Worm (Caenorhabditis elegans) whole organism, mixed stage, embryonic: ENCODE data around the gene K08F9.4.

Source experiments
- M03D4.4 ChIP-seq: sonication (generic microtip); optimal IDR thresholded peaks from 2 replicates; lab custom pipeline; 2017; ENCODE audit warnings: mild to moderate bottlenecking, missing genetic modification characterization, missing compliant biosample characterization
- cnd-1 ChIP-seq: fragments of 200-800 bp; sonication (Bioruptor generic); optimal IDR thresholded peaks from 2 replicates; lab custom pipeline; 2018; ENCODE audit warnings: mild to moderate bottlenecking, missing genetic modification characterization, missing compliant biosample characterization
- elt-3 ChIP-seq: fragments of 150-350 bp; optimal IDR thresholded peaks from 2 replicates; lab custom pipeline; 2014; ENCODE audit warnings: missing biosample characterization, missing genetic modification characterization
- lin-13 ChIP-seq: fragments of 150-350 bp; optimal IDR thresholded peaks from 2 replicates; lab custom pipeline; 2014; ENCODE audit warnings: missing biosample characterization, missing genetic modification characterization
- lsy-2 ChIP-seq: fragments of 150-350 bp; optimal IDR thresholded peaks from 2 replicates; lab custom pipeline; 2014; ENCODE audit warnings: missing biosample characterization, missing genetic modification characterization
- mab-5 ChIP-seq: fragments of 150-350 bp; optimal IDR thresholded peaks from 2 replicates; lab custom pipeline; 2014; ENCODE audit warnings: missing biosample characterization, missing genetic modification characterization
- nhr-28 ChIP-seq: fragments of 150-350 bp; optimal IDR thresholded peaks from 2 replicates; lab custom pipeline; 2014; ENCODE audit warnings: missing biosample characterization, missing genetic modification characterization
- pha-4 ChIP-seq: fragments of 150-350 bp; optimal IDR thresholded peaks from 2 replicates; lab custom pipeline; 2018; ENCODE audit warnings: missing biosample characterization, missing genetic modification reagents, missing genetic modification characterization
- snpc-4 ChIP-seq: fragments of 150-350 bp; optimal IDR thresholded peaks from 2 replicates; lab custom pipeline; 2014; ENCODE audit warnings: missing biosample characterization, missing genetic modification characterization
- sptf-1 ChIP-seq: sonication (generic microtip); optimal IDR thresholded peaks from 2 replicates; lab custom pipeline; 2017; ENCODE audit warnings: mild to moderate bottlenecking, missing genetic modification characterization, moderate library complexity, missing compliant biosample characterization
- tbx-8 ChIP-seq: fragments of 200-800 bp; sonication (Bioruptor generic); optimal IDR thresholded peaks from 2 replicates; lab custom pipeline; 2018; ENCODE audit warnings: mild to moderate bottlenecking, missing genetic modification characterization, moderate library complexity, missing compliant biosample characterization
- unc-39 ChIP-seq: fragments of 150-350 bp; optimal IDR thresholded peaks from 2 replicates; lab custom pipeline; 2014; ENCODE audit warnings: missing biosample characterization, missing genetic modification characterization
- unc-62 ChIP-seq: fragments of 150-350 bp; optimal IDR thresholded peaks from 2 replicates; lab custom pipeline; 2014; ENCODE audit warnings: missing biosample characterization, missing genetic modification reagents, missing genetic modification characterization

DNA sequence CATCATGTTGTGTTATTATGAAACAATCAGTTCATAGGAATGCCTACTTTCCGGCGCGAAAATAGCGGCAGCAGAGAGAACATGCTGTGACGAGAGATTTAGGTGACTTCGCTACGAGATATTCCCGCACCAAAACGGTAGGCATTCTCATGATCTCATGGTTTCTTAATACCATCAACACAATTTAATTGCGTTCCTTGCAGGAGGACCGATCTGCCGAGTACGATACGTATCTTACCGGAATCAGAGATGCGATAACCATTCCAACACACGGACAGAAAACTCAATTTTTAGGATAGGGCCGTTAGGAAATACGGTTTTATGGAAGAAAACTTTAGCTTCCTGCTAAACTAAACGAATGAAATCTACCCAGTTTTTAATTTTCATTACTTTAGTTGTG, 5.0 kb downstream of the K08F9.4 start, which contains the start of gene T09F5.1:
- TF ChIP-seq cnd-1 (tag; lab: Kevin White, UChicago) (no peak), mab-5 (tag; lab: Kevin White, UChicago) (no peak), lsy-2 (tag; lab: Kevin White, UChicago) (no peak), pha-4 (no peak), nhr-28 (tag; lab: Kevin White, UChicago) (no peak), unc-39 (tag; lab: Kevin White, UChicago) (no peak), unc-62 (GFP tag; lab: Kevin White, UChicago) (no peak), sptf-1 (tag; lab: Kevin White, UChicago) (no peak), M03D4.4 (tag; lab: Kevin White, UChicago) (no peak), elt-3 (tag; lab: Kevin White, UChicago) (no peak), lin-13 (tag; lab: Kevin White, UChicago) (no peak), tbx-8 (GFP tag; lab: Kevin White, UChicago) (no peak), snpc-4 (tag; lab: Kevin White, UChicago) (no peak)
